Fruit fly (Drosophila melanogaster): Measurements from ENCODE around the gene Hinfp.

Gene Hinfp

dm6 chrX:646395-647009 lies 21.2 kb downstream of the Hinfp start:
- TF ChIP-seq Dll (optimal IDR thresholded peaks at IDR 0.05) (no peak), pan (optimal IDR thresholded peaks at IDR 0.05) (no peak), psq (optimal IDR thresholded peaks at IDR 0.05) (no peak), CG8478 (optimal IDR thresholded peaks at IDR 0.05) (no peak), EcR (GFP tag; optimal IDR thresholded peaks at IDR 0.05) (no peak)

- TF ChIP-seq EcR (GFP tag; optimal IDR thresholded peaks at IDR 0.05) (no peak), usp (GFP tag; optimal IDR thresholded peaks at IDR 0.05) (no peak), psq (optimal IDR thresholded peaks at IDR 0.05) (no peak), CG8478 (optimal IDR thresholded peaks at IDR 0.05) (no peak), pan (optimal IDR thresholded peaks at IDR 0.05) (no peak), Dll (optimal IDR thresholded peaks at IDR 0.05) (no peak)
Observed at dm6 chrX:647056-647627, 21.8 kb downstream of the Hinfp start, which contains the start of gene Roc1a. Gene Roc1a (plus strand): TSS chrX:647304.

dm6 chrX:654221-654620 lies 28.9 kb downstream of the Hinfp start:
- TF ChIP-seq CG8478 (optimal IDR thresholded peaks at IDR 0.05) (peak; percentile 46), EcR (GFP tag; optimal IDR thresholded peaks at IDR 0.05) (no peak)

- TF ChIP-seq Dll (optimal IDR thresholded peaks at IDR 0.05), result no peak
- no peak for TF ChIP-seq psq (optimal IDR thresholded peaks at IDR 0.05)
- no peak for TF ChIP-seq usp (GFP tag; optimal IDR thresholded peaks at IDR 0.05)
- TF ChIP-seq EcR (GFP tag; optimal IDR thresholded peaks at IDR 0.05), result no peak
- TF ChIP-seq pan (optimal IDR thresholded peaks at IDR 0.05), result no peak
- no peak for TF ChIP-seq CG8478 (optimal IDR thresholded peaks at IDR 0.05)
Observed at dm6 chrX:654949-655348, 29.6 kb downstream of the Hinfp start.

- TF ChIP-seq Dll (optimal IDR thresholded peaks at IDR 0.05) (no peak), CG8478 (optimal IDR thresholded peaks at IDR 0.05) (peak; percentile 44), EcR (GFP tag; optimal IDR thresholded peaks at IDR 0.05) (no peak), usp (GFP tag; optimal IDR thresholded peaks at IDR 0.05) (no peak), pan (optimal IDR thresholded peaks at IDR 0.05) (no peak), psq (optimal IDR thresholded peaks at IDR 0.05) (no peak)
Observed at dm6 chrX:655492-656379, 30.4 kb downstream of the Hinfp start, which contains the start of the genes Hmt4-20 and SkpA. Gene Hmt4-20 (minus strand): TSS chrX:656033. Gene SkpA (plus strand): TSS chrX:656114.

dm6 chrX:656380-656925 lies 31.1 kb downstream of the Hinfp start:
- TF ChIP-seq psq (optimal IDR thresholded peaks at IDR 0.05) (no peak), Dll (optimal IDR thresholded peaks at IDR 0.05) (no peak), usp (GFP tag; optimal IDR thresholded peaks at IDR 0.05) (no peak), pan (optimal IDR thresholded peaks at IDR 0.05) (no peak), CG8478 (optimal IDR thresholded peaks at IDR 0.05) (no peak), EcR (GFP tag; optimal IDR thresholded peaks at IDR 0.05) (no peak)

- no peak for TF ChIP-seq Dll (optimal IDR thresholded peaks at IDR 0.05)
- no peak for TF ChIP-seq psq (optimal IDR thresholded peaks at IDR 0.05)
- TF ChIP-seq usp (GFP tag; optimal IDR thresholded peaks at IDR 0.05), result no peak
- no peak for TF ChIP-seq EcR (GFP tag; optimal IDR thresholded peaks at IDR 0.05)
- TF ChIP-seq pan (optimal IDR thresholded peaks at IDR 0.05), result no peak
- TF ChIP-seq CG8478 (optimal IDR thresholded peaks at IDR 0.05), result no peak
Observed at dm6 chrX:658021-658420, 32.7 kb downstream of the Hinfp start.
